Fruit fly (Drosophila melanogaster) whole organism, embryonic: ENCODE data around the gene CG46441.

Source experiments
- ATbp ChIP-seq: fragments of 200-800 bp; sonication (Bioruptor generic); optimal IDR thresholded peaks from 2 replicates; lab custom pipeline; 2017; ENCODE audit warnings: missing biosample characterization, mild to moderate bottlenecking, missing genetic modification characterization, missing genetic modification reagents
- Aef1 ChIP-seq: fragments of 200-800 bp; sonication (Bioruptor generic); IDR thresholded peaks from 3 replicates; pipeline ENCODE4 v1.3.6; 2022; ENCODE audit warnings: missing biosample characterization, missing genetic modification characterization
- B-H1 ChIP-seq: fragments of 200-800 bp; sonication (Bioruptor generic); IDR thresholded peaks from 3 replicates; pipeline ENCODE4 v1.3.6; 2022; ENCODE audit warnings: missing biosample characterization, missing genetic modification characterization
- CG1024 ChIP-seq: fragments of 200-800 bp; sonication (Bioruptor generic); IDR thresholded peaks from 2 replicates; pipeline ENCODE4 v1.3.6; 2022; ENCODE audit warnings: missing biosample characterization, missing genetic modification characterization
- CG10321 ChIP-seq: fragments of 200-800 bp; sonication (Bioruptor generic); IDR thresholded peaks from 2 replicates; pipeline ENCODE4 v1.3.6; 2022; ENCODE audit warnings: missing biosample characterization, missing genetic modification characterization
- CG10543 ChIP-seq: fragments of 200-800 bp; sonication (Bioruptor generic); optimal IDR thresholded peaks from 3 replicates; lab custom pipeline; 2017; ENCODE audit warnings: missing biosample characterization, mild to moderate bottlenecking, missing genetic modification characterization, moderate library complexity
- CG14710 ChIP-seq: fragments of 200-800 bp; sonication (Bioruptor generic); optimal IDR thresholded peaks from 3 replicates; lab custom pipeline; 2019; ENCODE audit warnings: missing biosample characterization, mild to moderate bottlenecking, missing genetic modification characterization, moderate library complexity
- CG15269 ChIP-seq: fragments of 200-800 bp; sonication (Bioruptor generic); optimal IDR thresholded peaks from 2 replicates; lab custom pipeline; 2018; ENCODE audit warnings: missing biosample characterization, mild to moderate bottlenecking, missing genetic modification characterization, moderate library complexity
- CG17612 ChIP-seq: fragments of 200-800 bp; sonication (Bioruptor generic); IDR thresholded peaks from 2 replicates; pipeline ENCODE4 v1.3.6; 2022; ENCODE audit warnings: missing biosample characterization, missing genetic modification characterization
- CG18011 ChIP-seq: fragments of 200-800 bp; sonication (Bioruptor generic); optimal IDR thresholded peaks from 2 replicates; lab custom pipeline; 2017; ENCODE audit warnings: missing biosample characterization, missing genetic modification characterization, mild to moderate bottlenecking, moderate library complexity, missing genotype
- CG18764 ChIP-seq: fragments of 200-800 bp; sonication (Bioruptor generic); optimal IDR thresholded peaks from 3 replicates; lab custom pipeline; 2016; ENCODE audit warnings: missing biosample characterization, missing genetic modification characterization
- CG3838 ChIP-seq: fragments of 200-800 bp; sonication (Bioruptor generic); optimal IDR thresholded peaks from 3 replicates; lab custom pipeline; 2016; ENCODE audit warnings: missing biosample characterization, missing genetic modification characterization
- CG3847 ChIP-seq: fragments of 200-800 bp; sonication (Bioruptor generic); IDR thresholded peaks from 2 replicates; pipeline ENCODE4 v1.3.6; 2022; ENCODE audit warnings: missing biosample characterization, missing genetic modification characterization
- CG6254 ChIP-seq: fragments of 200-800 bp; sonication (Bioruptor generic); optimal IDR thresholded peaks from 3 replicates; lab custom pipeline; 2017; ENCODE audit warnings: mild to moderate bottlenecking, missing biosample characterization, missing genetic modification reagents, missing genetic modification characterization
- CG6765 ChIP-seq: fragments of 200-800 bp; sonication (Bioruptor generic); optimal IDR thresholded peaks from 3 replicates; lab custom pipeline; 2017; ENCODE audit warnings: missing biosample characterization, mild to moderate bottlenecking, missing genetic modification characterization
- CG8281 ChIP-seq: fragments of 200-800 bp; sonication (Bioruptor generic); optimal IDR thresholded peaks from 2 replicates; lab custom pipeline; 2018; ENCODE audit warnings: missing biosample characterization, mild to moderate bottlenecking, missing genetic modification characterization, moderate library complexity
- CG8478 ChIP-seq: fragments of >200 bp; optimal IDR thresholded peaks from 2 replicates; lab custom pipeline; 2018
- CoRest ChIP-seq: fragments of 200-800 bp; sonication (Bioruptor generic); optimal IDR thresholded peaks from 3 replicates; lab custom pipeline; 2018; ENCODE audit warnings: missing biosample characterization, mild to moderate bottlenecking, missing genetic modification characterization, moderate library complexity
- CrebB ChIP-seq: fragments of 200-800 bp; sonication (Bioruptor generic); optimal IDR thresholded peaks from 3 replicates; lab custom pipeline; 2018; ENCODE audit warnings: missing biosample characterization, mild to moderate bottlenecking, missing genetic modification characterization
- D19A ChIP-seq: fragments of 200-800 bp; optimal IDR thresholded peaks from 3 replicates; lab custom pipeline; 2019; ENCODE audit warnings: missing biosample characterization, mild to moderate bottlenecking, missing genetic modification characterization, moderate library complexity
- D19B ChIP-seq: fragments of 200-800 bp; sonication (Bioruptor generic); optimal IDR thresholded peaks from 2 replicates; lab custom pipeline; 2017; ENCODE audit warnings: missing biosample characterization, mild to moderate bottlenecking, missing genetic modification characterization
- Ets97D ChIP-seq: fragments of 200-800 bp; sonication (Bioruptor generic); optimal IDR thresholded peaks from 3 replicates; lab custom pipeline; 2016; ENCODE audit warnings: missing biosample characterization, missing genetic modification characterization
- Fer1 ChIP-seq: fragments of 200-800 bp; sonication (Bioruptor generic); optimal IDR thresholded peaks from 2 replicates; lab custom pipeline; 2017; ENCODE audit warnings: missing biosample characterization, mild to moderate bottlenecking, missing genetic modification characterization
- Gug ChIP-seq: fragments of 200-800 bp; sonication (Bioruptor generic); IDR thresholded peaks from 4 replicates; pipeline ENCODE4 v1.3.6; 2022; ENCODE audit warnings: missing biosample characterization, missing genetic modification characterization
- HLH4C ChIP-seq: fragments of 200-800 bp; sonication (Bioruptor generic); IDR thresholded peaks from 3 replicates; pipeline ENCODE4 v1.3.6; 2022; ENCODE audit warnings: missing biosample characterization, missing genetic modification characterization; ENCODE audit not compliant: partially characterized antibody
- HLHmδ ChIP-seq: fragments of 200-800 bp; sonication (Bioruptor generic); optimal IDR thresholded peaks from 2 replicates; lab custom pipeline; 2018; ENCODE audit warnings: missing biosample characterization, mild to moderate bottlenecking, missing genetic modification characterization, moderate library complexity
- Max ChIP-seq: fragments of 200-800 bp; sonication (Bioruptor generic); optimal IDR thresholded peaks from 2 replicates; lab custom pipeline; 2016; ENCODE audit warnings: missing biosample characterization, mild to moderate bottlenecking, missing genetic modification characterization
- Myb ChIP-seq: fragments of 200-800 bp; sonication (Bioruptor generic); optimal IDR thresholded peaks from 2 replicates; lab custom pipeline; 2016; ENCODE audit warnings: missing biosample characterization, missing genetic modification characterization
- Nf-YA ChIP-seq: fragments of 200-800 bp; sonication (Bioruptor generic); IDR thresholded peaks from 2 replicates; pipeline ENCODE4 v1.3.6; 2022; ENCODE audit warnings: missing biosample characterization, missing genetic modification characterization
- Rfx ChIP-seq: fragments of 200-800 bp; sonication (Bioruptor generic); IDR thresholded peaks from 2 replicates; pipeline ENCODE4 v1.3.6; 2022; ENCODE audit warnings: missing biosample characterization, missing genetic modification characterization
- Rx ChIP-seq: fragments of 200-800 bp; sonication (Bioruptor generic); IDR thresholded peaks from 2 replicates; pipeline ENCODE4 v1.3.6; 2022; ENCODE audit warnings: missing biosample characterization, missing genetic modification characterization
- Sry-β ChIP-seq: fragments of 200-800 bp; sonication (Bioruptor generic); optimal IDR thresholded peaks from 2 replicates; lab custom pipeline; 2018; ENCODE audit warnings: missing biosample characterization, mild to moderate bottlenecking, missing genetic modification characterization, moderate library complexity
- YL-1 ChIP-seq: fragments of 200-800 bp; sonication (Bioruptor generic); optimal IDR thresholded peaks from 3 replicates; lab custom pipeline; 2017; ENCODE audit warnings: missing biosample characterization, mild to moderate bottlenecking, missing genetic modification characterization
- ap ChIP-seq: fragments of 200-800 bp; sonication (Bioruptor generic); IDR thresholded peaks from 2 replicates; pipeline ENCODE4 v1.3.6; 2022; ENCODE audit warnings: missing biosample characterization, missing genetic modification characterization
- bsh ChIP-seq, 2 experiments: fragments of 200-800 bp; sonication (Bioruptor generic); optimal IDR thresholded peaks; 2 replicates each; lab custom pipeline; 2017 to 2018; ENCODE audit warnings: mild to moderate bottlenecking in 2 of 2, missing biosample characterization in 2 of 2, missing genetic modification characterization in 2 of 2, moderate library complexity in 1 of 2
- chm ChIP-seq: fragments of 200-800 bp; sonication (Bioruptor generic); IDR thresholded peaks from 2 replicates; pipeline ENCODE4 v1.3.6; 2022; ENCODE audit warnings: missing biosample characterization, missing genetic modification characterization
- en ChIP-seq: fragments of 200-800 bp; sonication (Bioruptor generic); optimal IDR thresholded peaks from 2 replicates; lab custom pipeline; 2016; ENCODE audit warnings: missing biosample characterization, missing genetic modification characterization
- exex ChIP-seq: fragments of 200-800 bp; sonication (Bioruptor generic); optimal IDR thresholded peaks from 4 replicates; lab custom pipeline; 2018; ENCODE audit warnings: missing biosample characterization, mild to moderate bottlenecking, missing genetic modification characterization, moderate library complexity
- hkb ChIP-seq, 2 experiments: fragments of 200-800 bp in 1 of 2; fragments of >200 bp in 1 of 2; sonication (Bioruptor generic) in 1 of 2; IDR thresholded peaks in 1 of 2; optimal IDR thresholded peaks in 1 of 2; 2 replicates each; pipeline versions ENCODE4 v1.3.6 to Lab custom; 2017 to 2022; ENCODE audit warnings: missing biosample characterization in 1 of 2, missing genetic modification characterization in 1 of 2
- rib ChIP-seq: fragments of 200-800 bp; sonication (Bioruptor generic); IDR thresholded peaks from 2 replicates; pipeline ENCODE4 v1.3.6; 2022; ENCODE audit warnings: missing biosample characterization, missing genetic modification characterization
- sd ChIP-seq: fragments of 200-800 bp; sonication (Bioruptor generic); optimal IDR thresholded peaks from 3 replicates; lab custom pipeline; 2018; ENCODE audit warnings: missing biosample characterization, mild to moderate bottlenecking, missing genetic modification characterization, moderate library complexity
- seq ChIP-seq: fragments of 200-800 bp; sonication (Bioruptor generic); IDR thresholded peaks from 2 replicates; pipeline ENCODE4 v1.3.6; 2022; ENCODE audit warnings: missing biosample characterization, missing genetic modification characterization
- sob ChIP-seq: fragments of 200-800 bp; sonication (Bioruptor generic); IDR thresholded peaks from 2 replicates; pipeline ENCODE4 v1.3.6; 2022; ENCODE audit warnings: missing biosample characterization, missing genetic modification characterization
- ssp ChIP-seq: fragments of 200-800 bp; sonication (Bioruptor generic); IDR thresholded peaks from 2 replicates; pipeline ENCODE4 v1.3.6; 2022; ENCODE audit warnings: missing biosample characterization, missing genetic modification characterization
- tap ChIP-seq: fragments of 200-800 bp; optimal IDR thresholded peaks from 3 replicates; lab custom pipeline; 2019; ENCODE audit warnings: missing biosample characterization, mild to moderate bottlenecking, missing genetic modification characterization, moderate library complexity
- trem ChIP-seq: fragments of 200-800 bp; optimal IDR thresholded peaks from 3 replicates; lab custom pipeline; 2019; ENCODE audit warnings: missing biosample characterization, mild to moderate bottlenecking, missing genetic modification characterization, moderate library complexity
- twi ChIP-seq: fragments of 200-800 bp; optimal IDR thresholded peaks from 2 replicates; lab custom pipeline; 2019; ENCODE audit warnings: missing biosample characterization, mild to moderate bottlenecking, missing genetic modification characterization, moderate library complexity
- zen2 ChIP-seq: fragments of 200-800 bp; sonication (Bioruptor generic); IDR thresholded peaks from 3 replicates; pipeline ENCODE4 v1.3.6; 2022; ENCODE audit warnings: missing biosample characterization, missing genetic modification characterization; ENCODE audit not compliant: partially characterized antibody
- zf30C ChIP-seq: fragments of 200-800 bp; sonication (Bioruptor generic); optimal IDR thresholded peaks from 3 replicates; lab custom pipeline; 2018; ENCODE audit warnings: missing biosample characterization, mild to moderate bottlenecking, missing genetic modification characterization

The CG46441 gene

dm6 chr3R:20549855-20550603 is 48.2 kb upstream of the CG46441 start (continued):
- no peak for TF ChIP-seq zen2 (GFP tag; lab: Robert Waterston, UW)
- peak; percentile 62 for TF ChIP-seq ap (GFP tag; lab: Robert Waterston, UW)
- TF ChIP-seq CG6254 (GFP tag; lab: Kevin White, UChicago), result peak; percentile 82
- TF ChIP-seq Rfx (GFP tag; lab: Robert Waterston, UW), result peak; percentile 89
- TF ChIP-seq zf30C (GFP tag; lab: Kevin White, UChicago), result peak; percentile 97
- peak; percentile 68 for TF ChIP-seq Max
- TF ChIP-seq hkb (optimal IDR thresholded peaks at IDR 0.05; lab: Kevin White, UChicago), result no peak
- TF ChIP-seq hkb (GFP tag; IDR thresholded peaks at IDR 0.05; lab: Robert Waterston, UW), result peak; percentile 85
- TF ChIP-seq trem (tag; lab: Kevin White, UChicago), result peak; percentile 81
- 0 out of 2 replicates have a peak, but pooled peaks have one; percentile 46 for TF ChIP-seq CG1024 (GFP tag; lab: Robert Waterston, UW)
- TF ChIP-seq Sry-β (GFP tag; lab: Kevin White, UChicago), result no peak
- peak; percentile 48 for TF ChIP-seq CrebB (tag; lab: Kevin White, UChicago)
- TF ChIP-seq CG3847, result peak; percentile 81
- TF ChIP-seq sob (GFP tag; lab: Robert Waterston, UW), result peak; percentile 84
- TF ChIP-seq HLH4C (GFP tag; lab: Robert Waterston, UW), result no peak
- TF ChIP-seq Aef1 (GFP tag; lab: Robert Waterston, UW), result peak; percentile 84
- peak; percentile 54 for TF ChIP-seq CG10321 (GFP tag; lab: Robert Waterston, UW)
- no peak for TF ChIP-seq en
- peak; percentile 80 for TF ChIP-seq tap
- TF ChIP-seq D19A (tag; lab: Kevin White, UChicago), result peak; percentile 84
- peak; percentile 73 for TF ChIP-seq Rx (GFP tag; lab: Robert Waterston, UW)
- peak; percentile 90 for TF ChIP-seq CoRest (tag; lab: Kevin White, UChicago)
- TF ChIP-seq Myb, result no peak
- peak; percentile 92 for TF ChIP-seq Fer1
- peak; percentile 30 for TF ChIP-seq CG18011 (GFP tag; lab: Kevin White, UChicago)
- peak; percentile 78 for TF ChIP-seq Gug (GFP tag; lab: Robert Waterston, UW)
- TF ChIP-seq exex (tag; lab: Kevin White, UChicago), result peak; percentile 84
- peak; percentile 83 for TF ChIP-seq CG14710 (tag; lab: Kevin White, UChicago)
- peak; percentile 99 for TF ChIP-seq twi (tag; lab: Kevin White, UChicago)
- TF ChIP-seq CG18764 (GFP tag; lab: Kevin White, UChicago), result peak; percentile 66
- peak; percentile 81 for TF ChIP-seq ATbp (GFP tag; lab: Kevin White, UChicago)
- TF ChIP-seq D19B (GFP tag; lab: Kevin White, UChicago), result peak; percentile 64
- no peak for TF ChIP-seq HLHmδ (GFP tag; lab: Kevin White, UChicago)
- TF ChIP-seq CG8478 (lab: Kevin White, UChicago), result no peak
- TF ChIP-seq Nf-YA (GFP tag; lab: Robert Waterston, UW), result peak; percentile 66
- peak; percentile 72 for TF ChIP-seq seq (GFP tag; lab: Robert Waterston, UW)
- peak; percentile 75 for TF ChIP-seq B-H1 (GFP tag; lab: Robert Waterston, UW)
- peak; percentile 90 for TF ChIP-seq CG10543
- TF ChIP-seq ssp (GFP tag; lab: Robert Waterston, UW), result peak; percentile 71
- TF ChIP-seq CG6765 (GFP tag; lab: Kevin White, UChicago), result peak; percentile 80
- peak; percentile 56 for TF ChIP-seq CG17612 (GFP tag; lab: Robert Waterston, UW)
- peak; percentile 92 for TF ChIP-seq CG15269 (tag; lab: Kevin White, UChicago)
- peak; percentile 65 for TF ChIP-seq CG8281 (tag; lab: Kevin White, UChicago)
- TF ChIP-seq Ets97D (GFP tag; lab: Kevin White, UChicago), result peak; percentile 8
- peak; percentile 79 for TF ChIP-seq rib (GFP tag; lab: Robert Waterston, UW)
- TF ChIP-seq chm (GFP tag; lab: Robert Waterston, UW), result peak; percentile 58
- TF ChIP-seq sd (tag; lab: Kevin White, UChicago), result peak; percentile 60
- peak; percentile 41 for TF ChIP-seq CG3838 (GFP tag; lab: Kevin White, UChicago)
- TF ChIP-seq YL-1, result no peak
- peak; percentile 76 to 91 for TF ChIP-seq bsh (GFP tag; optimal IDR thresholded peaks at IDR 0.05; lab: Kevin White, UChicago)
